Worm (Caenorhabditis elegans): Measurements from ENCODE around the gene C27B7.7.

C27B7.7 gene

DNA sequence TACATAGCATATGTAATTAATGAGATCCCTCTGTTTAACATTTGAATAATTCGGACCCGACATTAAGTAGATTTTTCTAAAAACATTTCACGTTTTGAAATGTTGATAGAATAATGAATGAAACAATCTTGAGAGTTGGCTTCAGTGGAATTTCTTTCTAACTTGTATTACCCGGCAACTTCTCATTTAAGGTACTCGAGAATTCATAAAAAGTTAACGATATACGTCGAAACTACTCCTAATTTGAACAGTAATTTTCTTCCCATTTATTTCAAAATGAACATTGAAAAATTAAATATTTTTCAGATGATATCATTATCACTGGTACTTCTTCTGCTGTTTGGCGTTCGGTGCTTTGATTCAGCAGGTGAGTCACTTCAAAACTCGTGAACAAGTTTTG, at the start of gene C27B7.7:
C27B7.7 (plus strand) TSS at position 301 of the 400 bp plus-strand sequence.
- TF ChIP-seq unc-62 (GFP tag; optimal IDR thresholded peaks at IDR 0.05) = no peak

DNA sequence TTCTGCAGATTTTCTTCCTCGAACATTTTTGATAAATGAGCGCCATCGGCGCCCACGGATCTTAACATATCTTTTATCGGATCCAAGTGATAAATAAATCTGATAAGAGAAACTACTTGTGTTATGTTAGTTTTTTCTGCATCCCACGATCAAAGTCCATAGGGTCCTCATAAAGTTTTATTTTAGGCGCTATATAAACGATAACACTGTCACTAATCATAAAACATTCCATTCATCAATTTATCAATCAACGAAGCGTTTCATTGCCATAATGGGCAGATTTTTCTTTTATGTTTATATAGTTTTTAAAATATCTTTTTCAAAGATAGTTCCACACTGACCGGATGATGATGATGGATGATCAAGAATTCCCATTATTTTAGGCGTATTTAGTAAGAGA, 42.2 kb upstream of the C27B7.7 start:
- no peak for TF ChIP-seq unc-62 (GFP tag; optimal IDR thresholded peaks at IDR 0.05)

- TF ChIP-seq unc-62 (GFP tag; optimal IDR thresholded peaks at IDR 0.05) = no peak
Observed at ce11 chrIV:8865343-8865742, 41.5 kb upstream of the C27B7.7 start, which contains the start of gene C09G9.1. Gene C09G9.1 (minus strand): TSS chrIV:8865485.

- no peak for TF ChIP-seq unc-62 (GFP tag; optimal IDR thresholded peaks at IDR 0.05)
Observed at ce11 chrIV:8866092-8866491, 40.8 kb upstream of the C27B7.7 start.

DNA sequence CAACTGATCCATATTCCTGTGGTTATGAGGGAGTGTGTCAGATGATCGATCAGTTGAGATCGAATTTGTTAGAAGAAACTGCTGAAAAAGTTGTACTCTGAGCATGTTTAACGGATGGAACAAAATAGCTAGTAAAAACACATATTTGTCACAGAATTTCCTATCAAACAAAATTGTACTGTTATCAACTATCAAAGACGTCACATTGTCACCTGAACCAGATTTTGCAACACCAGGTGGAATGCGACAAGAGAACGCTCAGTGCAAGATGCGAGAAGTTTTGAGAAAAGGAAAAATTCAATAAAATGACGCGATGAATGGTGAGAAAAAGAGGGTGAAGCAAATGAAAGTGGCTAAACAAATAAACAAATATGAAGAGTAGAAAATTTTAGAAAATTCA, 39.3 kb upstream of the C27B7.7 start:
- no peak for TF ChIP-seq unc-62 (GFP tag; optimal IDR thresholded peaks at IDR 0.05)

- no peak for TF ChIP-seq unc-62 (GFP tag; optimal IDR thresholded peaks at IDR 0.05)
Observed at ce11 chrIV:8869624-8870023, 37.2 kb upstream of the C27B7.7 start, which contains the start of gene npp-23. Gene npp-23 (minus strand): TSS chrIV:8869679.

DNA sequence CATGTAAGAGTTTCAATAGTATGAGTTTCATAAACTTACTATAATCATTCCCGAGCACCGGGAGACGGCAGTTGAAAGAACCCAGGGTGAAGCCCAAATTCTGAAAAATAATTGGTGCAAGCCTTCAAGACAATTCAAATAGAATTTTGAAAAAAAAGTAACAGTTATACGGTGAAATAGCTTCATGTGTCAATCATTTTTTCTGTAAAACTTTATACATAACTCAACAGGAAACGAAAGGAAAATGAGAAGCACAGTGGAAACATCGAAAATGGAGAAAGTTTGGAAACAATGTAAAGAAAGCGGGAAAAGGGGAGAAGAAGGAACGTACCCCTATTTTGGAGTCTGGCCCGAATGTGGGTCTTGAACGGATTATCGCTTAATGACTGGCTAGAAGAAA, 33.9 kb upstream of the C27B7.7 start, which contains the start of gene C09G9.3:
C09G9.3 (minus strand) TSS at position 101 of the 400 bp plus-strand sequence.
- TF ChIP-seq unc-62 (GFP tag; optimal IDR thresholded peaks at IDR 0.05) = no peak

DNA sequence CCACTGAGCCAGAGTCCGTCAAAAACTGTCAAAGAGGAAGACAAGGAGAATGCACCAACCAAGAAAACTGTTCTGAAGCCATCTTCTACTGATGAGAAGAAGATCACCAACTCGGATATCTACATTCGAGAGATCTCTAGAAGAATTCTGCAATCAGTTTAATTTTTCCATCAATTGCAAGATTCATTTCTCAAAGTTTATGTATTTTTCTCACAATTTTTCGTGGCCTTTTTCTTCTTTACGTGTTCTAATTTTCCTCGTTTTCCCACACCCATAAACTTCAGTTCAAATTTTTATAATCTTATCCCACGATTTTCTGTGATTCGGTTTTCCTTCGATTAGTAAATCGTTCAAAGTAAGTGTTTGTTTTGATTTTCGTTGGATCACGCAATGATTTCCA, 33.0 kb upstream of the C27B7.7 start, which contains the start of gene hdl-2:
hdl-2 (plus strand) TSS at position 301 of the 400 bp plus-strand sequence.
- no peak for TF ChIP-seq unc-62 (GFP tag; optimal IDR thresholded peaks at IDR 0.05)

- no peak for TF ChIP-seq unc-62 (GFP tag; optimal IDR thresholded peaks at IDR 0.05)
Observed at ce11 chrIV:8879810-8880209, 27.0 kb upstream of the C27B7.7 start, which contains the start of gene npax-4. Gene npax-4 (minus strand): TSS chrIV:8879910.

ce11 chrIV:8881181-8881580, 25.7 kb upstream of the C27B7.7 start, which contains the start of gene C09G9.8:
Gene C09G9.8 (plus strand): TSS chrIV:8881481.
- TF ChIP-seq unc-62 (GFP tag; optimal IDR thresholded peaks at IDR 0.05) = no peak

DNA sequence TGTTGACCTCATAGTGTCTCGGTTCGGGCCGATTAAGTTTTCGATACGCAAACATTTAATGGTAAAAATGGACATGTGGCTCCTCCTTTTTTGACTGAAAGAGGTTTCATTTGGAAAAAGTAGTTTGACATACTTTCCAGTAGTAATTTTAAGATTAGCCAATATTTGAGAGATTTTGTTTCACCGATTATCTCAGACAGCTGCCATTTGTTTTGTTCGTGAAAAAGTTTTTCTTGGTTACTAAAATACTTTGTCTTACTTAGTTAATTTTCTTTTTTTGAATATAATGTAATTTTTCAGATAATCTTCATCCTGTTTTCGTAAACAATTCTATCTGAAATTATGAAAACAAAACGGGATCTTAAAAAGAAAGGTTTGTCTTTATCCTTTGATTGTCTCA, 20.6 kb upstream of the C27B7.7 start, which contains the start of gene C09G9.5:
C09G9.5 (plus strand) TSS at position 301 of the 400 bp plus-strand sequence.
- no peak for TF ChIP-seq unc-62 (GFP tag; optimal IDR thresholded peaks at IDR 0.05)

- TF ChIP-seq unc-62 (GFP tag; optimal IDR thresholded peaks at IDR 0.05) = no peak
Observed at ce11 chrIV:8888525-8889026, 18.3 kb upstream of the C27B7.7 start, which contains the start of gene oma-1. Gene oma-1 (plus strand): TSS chrIV:8888976.

ce11 chrIV:8891131-8891530, 15.7 kb upstream of the C27B7.7 start, which contains the start of gene spr-2:
Gene spr-2 (plus strand): TSS chrIV:8891462.
- TF ChIP-seq unc-62 (GFP tag; optimal IDR thresholded peaks at IDR 0.05) = no peak

DNA sequence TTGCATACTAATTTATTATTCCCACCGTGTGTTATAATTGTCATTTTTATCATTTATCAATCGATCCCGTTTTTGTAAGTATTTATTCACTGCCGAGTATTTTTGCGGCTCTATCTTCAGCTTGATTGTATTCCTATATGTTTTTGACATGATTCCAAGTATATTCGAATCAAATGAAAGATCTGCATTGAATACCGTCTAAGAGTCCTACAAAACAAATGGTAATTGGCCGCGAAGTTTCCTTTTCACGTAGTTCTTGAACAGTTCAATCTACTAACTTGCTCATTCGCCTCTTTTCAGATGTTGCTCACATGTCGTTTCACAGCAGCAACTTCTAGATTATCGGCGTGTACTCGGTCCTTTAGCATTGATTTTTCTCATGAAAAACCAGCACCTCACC, 14.3 kb upstream of the C27B7.7 start, which contains the start of gene C27B7.2:
C27B7.2 (plus strand) TSS at position 301 of the 400 bp plus-strand sequence.
- no peak for TF ChIP-seq unc-62 (GFP tag; optimal IDR thresholded peaks at IDR 0.05)

DNA sequence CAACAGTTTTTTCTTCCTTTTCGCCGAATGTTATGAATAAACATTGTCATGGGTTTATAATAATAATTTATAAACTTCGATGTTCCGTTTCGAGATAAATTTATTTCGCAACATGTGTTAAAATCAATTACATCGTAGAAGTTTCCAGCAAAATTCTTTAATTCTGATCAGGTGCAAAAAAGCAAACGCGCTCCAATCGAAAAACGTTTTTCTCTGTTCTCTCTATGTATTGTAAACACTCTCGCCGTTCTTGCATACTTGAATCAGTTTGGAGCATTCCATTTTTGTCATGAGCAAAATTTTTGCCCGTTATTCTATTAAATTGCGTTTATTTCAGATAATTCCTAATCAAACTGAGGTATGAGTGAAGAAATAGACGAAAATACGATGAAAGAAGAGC, 13.1 kb upstream of the C27B7.7 start, which contains the start of gene rad-54.L2:
rad-54.L2 (plus strand) TSS at position 332 of the 400 bp plus-strand sequence.
- TF ChIP-seq unc-62 (GFP tag; optimal IDR thresholded peaks at IDR 0.05) = no peak

- no peak for TF ChIP-seq unc-62 (GFP tag; optimal IDR thresholded peaks at IDR 0.05)
Observed at ce11 chrIV:8901346-8901745, 5.5 kb upstream of the C27B7.7 start, which contains the start of gene C27B7.5. Gene C27B7.5 (plus strand): TSS chrIV:8901646.

- TF ChIP-seq unc-62 (GFP tag; optimal IDR thresholded peaks at IDR 0.05) = no peak
Observed at ce11 chrIV:8906164-8906563, 679 bp upstream of the C27B7.7 start, which contains the start of gene C27B7.6. Gene C27B7.6 (minus strand): TSS chrIV:8906345.
